Worm (Caenorhabditis elegans) whole organism, L4/young adult: ENCODE results near the gene T22C8.1.

Source experiments
- dao-5 ChIP-seq: sonication (generic microtip); optimal IDR thresholded peaks from 2 replicates; lab custom pipeline; 2016; ENCODE audit warnings: missing genotype, missing genetic modification characterization, moderate library complexity, missing compliant biosample characterization
- him-1 ChIP-seq: sonication (generic microtip); optimal IDR thresholded peaks from 2 replicates; lab custom pipeline; 2016; ENCODE audit warnings: missing genotype, missing genetic modification reagents, missing genetic modification characterization, missing compliant biosample characterization

DNA sequence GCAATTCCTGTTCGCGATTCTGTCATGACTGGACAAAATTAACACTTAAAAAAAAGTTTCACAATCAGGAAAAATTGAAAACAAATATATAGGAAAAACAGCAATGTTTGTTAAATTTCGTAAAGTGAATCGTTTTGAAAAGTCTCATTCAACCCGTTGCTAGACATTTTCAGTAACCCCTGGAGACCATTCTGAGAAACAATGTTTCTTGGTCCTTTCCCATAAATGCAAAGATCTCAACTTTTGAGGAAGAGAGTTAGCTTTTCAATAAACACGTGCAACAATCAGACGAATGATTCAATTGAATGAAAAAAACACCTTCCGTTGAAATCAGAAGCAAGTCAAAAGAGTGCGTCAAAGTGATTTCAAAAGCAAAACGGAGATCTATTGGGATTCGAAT, 2.5 kb upstream of the T22C8.1 start, which contains the start of gene F28C6.9:
- TF ChIP-seq dao-5 (no peak), him-1 (tag; lab: Kevin White, UChicago) (no peak)
